Fruit fly (Drosophila melanogaster): ENCODE measurements around the gene Traf6.

Gene Traf6

dm6 chrX:8195449-8196156 is 38.4 kb upstream of the Traf6 start (continued):
- peak; percentile 39; the same call in 1 of the 2 replicates for TF ChIP-seq slbo (GFP tag; IDR thresholded peaks at IDR 0.05)
- TF ChIP-seq gce (GFP tag; IDR thresholded peaks at IDR 0.05): no peak
- no peak for TF ChIP-seq CG4424 (GFP tag; optimal IDR thresholded peaks at IDR 0.05)
- TF ChIP-seq CG17568 (GFP tag; optimal IDR thresholded peaks at IDR 0.05): no peak
- TF ChIP-seq CG1832 (GFP tag; optimal IDR thresholded peaks at IDR 0.05): peak; percentile 62
- TF ChIP-seq Bgb (GFP tag; IDR thresholded peaks at IDR 0.05; ENCODE audit: partially characterized antibody): no peak
- TF ChIP-seq CG7372 (GFP tag; IDR thresholded peaks at IDR 0.05): peak; percentile 34; the same call in 1 of the 2 replicates
- TF ChIP-seq Rfx (GFP tag; IDR thresholded peaks at IDR 0.05): peak; percentile 35; the same call in 1 of the 2 replicates
- TF ChIP-seq CG16779 (GFP tag; IDR thresholded peaks at IDR 0.05): no peak
- no peak for TF ChIP-seq CG34376 (GFP tag; optimal IDR thresholded peaks at IDR 0.05)
- no peak for TF ChIP-seq CG7839 (tag; optimal IDR thresholded peaks at IDR 0.05)
- TF ChIP-seq CG2678 (tag; optimal IDR thresholded peaks at IDR 0.05): no peak
- no peak for TF ChIP-seq CG8281 (tag; optimal IDR thresholded peaks at IDR 0.05)
- no peak for TF ChIP-seq dm (GFP tag; optimal IDR thresholded peaks at IDR 0.05)
- TF ChIP-seq CG7271 (tag; optimal IDR thresholded peaks at IDR 0.05): no peak
- no peak for TF ChIP-seq CG31224 (GFP tag; IDR thresholded peaks at IDR 0.05)
- no peak for TF ChIP-seq pan (optimal IDR thresholded peaks at IDR 0.05)
- TF ChIP-seq pan (GFP tag; optimal IDR thresholded peaks at IDR 0.05 in 1 of 2, IDR thresholded peaks at IDR 0.05 in 1 of 2): peak in 1 of 2 experiments; percentile 9
- no peak for TF ChIP-seq nau (GFP tag; optimal IDR thresholded peaks at IDR 0.05)
- no peak for TF ChIP-seq dysf (GFP tag; IDR thresholded peaks at IDR 0.05)
- no peak for TF ChIP-seq HmgZ (tag; optimal IDR thresholded peaks at IDR 0.05)
- TF ChIP-seq hth (optimal IDR thresholded peaks at IDR 0.05): no peak
- TF ChIP-seq CG8359 (GFP tag; optimal IDR thresholded peaks at IDR 0.05; ENCODE audit: borderline replicate concordance): no peak
- 0 out of 2 replicates have a peak, but pooled peaks have one; percentile 8 for TF ChIP-seq vvl (GFP tag; IDR thresholded peaks at IDR 0.05)
- peak; percentile 26; the same call in 1 of the 3 replicates for TF ChIP-seq ci (GFP tag; IDR thresholded peaks at IDR 0.05)
- TF ChIP-seq aop (GFP tag; IDR thresholded peaks at IDR 0.05): no peak
- no peak for TF ChIP-seq CG12659 (GFP tag; optimal IDR thresholded peaks at IDR 0.05)
- peak; percentile 95 for TF ChIP-seq sd (tag; optimal IDR thresholded peaks at IDR 0.05)

- TF ChIP-seq sens (GFP tag) (peak; percentile 29), CG12769 (tag; optimal IDR thresholded peaks at IDR 0.05) (peak; percentile 63), chinmo (GFP tag; IDR thresholded peaks at IDR 0.05; ENCODE audit: partially characterized antibody) (peak; percentile 83; the same call in 3 of the 4 replicates), CG4360 (GFP tag; IDR thresholded peaks at IDR 0.05) (peak; percentile 80), sqz (GFP tag; optimal IDR thresholded peaks at IDR 0.05) (peak; percentile 49), crol (GFP tag; IDR thresholded peaks at IDR 0.05) (peak; percentile 43; the same call in 1 of the 2 replicates), CG6654 (GFP tag; optimal IDR thresholded peaks at IDR 0.05) (peak; percentile 95), Med (GFP tag) (peak; percentile 71), slp2 (GFP tag; optimal IDR thresholded peaks at IDR 0.05) (no peak), nom (GFP tag; optimal IDR thresholded peaks at IDR 0.05) (no peak), twi (tag; optimal IDR thresholded peaks at IDR 0.05) (no peak), bigmax (GFP tag; optimal IDR thresholded peaks at IDR 0.05) (peak; percentile 81), vvl (GFP tag; IDR thresholded peaks at IDR 0.05) (0 out of 2 replicates have a peak, but pooled peaks have one; percentile 19), abd-A (tag; optimal IDR thresholded peaks at IDR 0.05) (peak; percentile 86), Nf-YC (tag; optimal IDR thresholded peaks at IDR 0.05) (peak; percentile 25), sd (tag; optimal IDR thresholded peaks at IDR 0.05) (peak; percentile 55), Doc3 (GFP tag; IDR thresholded peaks at IDR 0.05; ENCODE audit: partially characterized antibody) (no peak), CG32767 (GFP tag; IDR thresholded peaks at IDR 0.05) (no peak), cg (GFP tag; optimal IDR thresholded peaks at IDR 0.05) (peak; percentile 11), oc (tag; optimal IDR thresholded peaks at IDR 0.05) (peak; percentile 74), CG13894 (tag; optimal IDR thresholded peaks at IDR 0.05) (peak; percentile 49), Aef1 (GFP tag; IDR thresholded peaks at IDR 0.05) (peak; percentile 58), CG1832 (GFP tag; optimal IDR thresholded peaks at IDR 0.05) (peak; percentile 47)
These were observed 37.4 kb upstream of the Traf6 start for dm6 chrX:8194559-8194958.

Measured in whole organism, embryonic.